Worm (Caenorhabditis elegans) whole organism, L1 larva: ENCODE data around the gene flad-1.

Experiments
- ces-1 ChIP-seq: fragments of 150-350 bp; optimal IDR thresholded peaks from 2 replicates; lab custom pipeline; 2014; ENCODE audit warnings: missing biosample characterization, missing genetic modification reagents, missing genetic modification characterization
- egl-27 ChIP-seq, 2 experiments: fragments of 150-350 bp in 1 of 2; sonication (generic microtip); optimal IDR thresholded peaks; 3 replicates each; lab custom pipeline; 2017 to 2018; ENCODE audit warnings: missing biosample characterization in 2 of 2, missing genetic modification characterization in 2 of 2, missing genetic modification reagents in 2 of 2

DNA sequence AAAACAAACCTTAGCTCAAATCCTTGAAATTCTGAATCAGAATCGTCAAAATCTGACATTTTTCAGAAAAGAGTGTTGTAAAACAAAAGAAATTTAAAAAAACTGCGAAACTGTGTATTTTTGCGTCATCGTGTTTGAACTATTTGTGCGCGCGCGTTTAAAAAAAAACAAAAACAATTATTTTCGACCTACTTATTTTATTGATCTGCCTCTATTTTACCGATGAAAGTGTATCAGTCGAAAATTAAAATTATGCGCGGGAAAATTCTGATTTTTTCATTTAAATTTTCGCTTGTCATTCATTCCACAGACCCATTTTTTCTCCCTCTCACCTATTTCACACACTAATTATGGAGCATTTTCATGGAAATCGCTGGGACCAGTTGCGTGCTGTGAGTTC is 5.1 kb upstream of the flad-1 start, which contains the start of the genes C05C10.7 and C05C10.5:
- TF ChIP-seq egl-27 (tag; optimal IDR thresholded peaks at IDR 0.05; lab: Kevin White, UChicago) = no peak
- no peak for TF ChIP-seq ces-1 (GFP tag; lab: Kevin White, UChicago)
